Worm (Caenorhabditis elegans): ENCODE results near the gene dpy-26.

The dpy-26 gene

ce11 chrIV:12414601-12415000 is 36.5 kb downstream of the dpy-26 start:
- no peak for TF ChIP-seq zfp-2 (tag; optimal IDR thresholded peaks at IDR 0.05)
- TF ChIP-seq Y5F2A.4 (GFP tag; optimal IDR thresholded peaks at IDR 0.05): no peak
- TF ChIP-seq ZK546.5 (tag; optimal IDR thresholded peaks at IDR 0.05): no peak
- no peak for TF ChIP-seq aha-1 (tag)
- peak; percentile 64 for TF ChIP-seq fkh-10 (GFP tag; optimal IDR thresholded peaks at IDR 0.05)
- no peak for TF ChIP-seq Y48G9A.11 (GFP tag; IDR thresholded peaks at IDR 0.05)
- no peak for TF ChIP-seq php-3 (GFP tag; IDR thresholded peaks at IDR 0.05)
- TF ChIP-seq lin-1 (GFP tag; IDR thresholded peaks at IDR 0.05): no peak
- TF ChIP-seq mdt-29 (GFP tag; IDR thresholded peaks at IDR 0.05): no peak
- no peak for TF ChIP-seq zip-11 (GFP tag; IDR thresholded peaks at IDR 0.05)
- no peak for TF ChIP-seq cey-2 (tag; optimal IDR thresholded peaks at IDR 0.05; ENCODE audit: borderline replicate concordance, insufficient read depth)
- peak; percentile 43 for TF ChIP-seq ces-1 (GFP tag; optimal IDR thresholded peaks at IDR 0.05)
- no peak for TF ChIP-seq zip-2 (tag; optimal IDR thresholded peaks at IDR 0.05)

ce11 chrIV:12410167-12410566 is 41.0 kb downstream of the dpy-26 start, which contains the start of gene acl-13:
TSS of gene acl-13 (plus strand) at chrIV:12410467.
- no peak for TF ChIP-seq set-16 (GFP tag; IDR thresholded peaks at IDR 0.05)
- TF ChIP-seq nhr-25 (tag; optimal IDR thresholded peaks at IDR 0.05; ENCODE audit: borderline replicate concordance, insufficient read depth): no peak
- no peak for TF ChIP-seq unc-130 (GFP tag; optimal IDR thresholded peaks at IDR 0.05)
- no peak for TF ChIP-seq pha-4 (GFP tag; IDR thresholded peaks at IDR 0.05)
- TF ChIP-seq pha-4 (tag; optimal IDR thresholded peaks at IDR 0.05): no peak
- TF ChIP-seq dmd-9 (GFP tag; IDR thresholded peaks at IDR 0.05): no peak
- TF ChIP-seq lin-13 (GFP tag; optimal IDR thresholded peaks at IDR 0.05): no peak
- no peak for TF ChIP-seq rbr-2 (tag; optimal IDR thresholded peaks at IDR 0.05)
- TF ChIP-seq egl-27 (tag; optimal IDR thresholded peaks at IDR 0.05): no peak
- TF ChIP-seq ceh-44 (GFP tag; IDR thresholded peaks at IDR 0.05): no peak

ce11 chrIV:12408625-12409024 is 42.5 kb downstream of the dpy-26 start, which contains the start of gene dsb-1:
TSS of gene dsb-1 (plus strand) at chrIV:12408925.
- no peak for TF ChIP-seq nhr-11 (tag; optimal IDR thresholded peaks at IDR 0.05)
- TF ChIP-seq zfp-2 (tag; optimal IDR thresholded peaks at IDR 0.05): no peak
- no peak for TF ChIP-seq nhr-77 (tag; optimal IDR thresholded peaks at IDR 0.05)
- TF ChIP-seq lin-38 (GFP tag; IDR thresholded peaks at IDR 0.05): peak; percentile 26
- TF ChIP-seq snpc-1.2 (GFP tag; IDR thresholded peaks at IDR 0.05): no peak

- TF ChIP-seq mdt-29 (GFP tag; IDR thresholded peaks at IDR 0.05) (no peak), mes-2 (tag; optimal IDR thresholded peaks at IDR 0.05; ENCODE audit: poor library complexity, severe bottlenecking) (peak; percentile 92), ztf-11 (tag; optimal IDR thresholded peaks at IDR 0.05) (no peak), ctbp-1 (GFP tag; IDR thresholded peaks at IDR 0.05) (no peak), egl-27 (tag; optimal IDR thresholded peaks at IDR 0.05) (no peak), hlh-11 (tag; optimal IDR thresholded peaks at IDR 0.05) (peak; percentile 50), nhr-11 (tag; optimal IDR thresholded peaks at IDR 0.05) (peak; percentile 2), lim-7 (GFP tag; IDR thresholded peaks at IDR 0.05) (no peak), lin-39 (tag; optimal IDR thresholded peaks at IDR 0.05) (no peak), mxl-3 (GFP tag; optimal IDR thresholded peaks at IDR 0.05) (peak; percentile 28), mxl-2 (GFP tag; conservative IDR thresholded peaks at IDR 0.05) (no peak), nhr-41 (GFP tag; IDR thresholded peaks at IDR 0.05) (no peak), R02D3.7 (tag; optimal IDR thresholded peaks at IDR 0.05) (no peak), duxl-1 (tag; optimal IDR thresholded peaks at IDR 0.05; ENCODE audit: poor library complexity) (no peak), Y48G9A.11 (GFP tag; IDR thresholded peaks at IDR 0.05) (no peak), ceh-32 (tag; optimal IDR thresholded peaks at IDR 0.05; ENCODE audit: poor library complexity) (no peak), ZK337.2 (GFP tag; IDR thresholded peaks at IDR 0.05) (no peak), pha-4 (GFP tag; IDR thresholded peaks at IDR 0.05) (no peak), pha-4 (tag; optimal IDR thresholded peaks at IDR 0.05) (peak; percentile 69), egl-43 (GFP tag; IDR thresholded peaks at IDR 0.05) (no peak), attf-4 (tag; optimal IDR thresholded peaks at IDR 0.05) (no peak), T20F7.1 (GFP tag; optimal IDR thresholded peaks at IDR 0.05) (no peak), zip-2 (tag; optimal IDR thresholded peaks at IDR 0.05) (no peak), lin-29 (GFP tag; IDR thresholded peaks at IDR 0.05) (no peak), nhr-6 (tag; optimal IDR thresholded peaks at IDR 0.05) (peak; percentile 86), nhr-76 (tag; optimal IDR thresholded peaks at IDR 0.05) (no peak), mep-1 (tag; optimal IDR thresholded peaks at IDR 0.05) (peak; percentile 81)
Measured at ce11 chrIV:12404137-12404536, 47.0 kb downstream of the dpy-26 start, which contains the start of gene gex-3. TSS of gene gex-3 (plus strand) at chrIV:12404431.

Data from whole organism, L4 larva.